Fruit fly (Drosophila melanogaster) whole organism, prepupa: Measurements from ENCODE around the gene CG9240.
A peak's percentile ranks its signal among the peaks of the same experiment; 100 is the strongest.

Experiments
- CG10631 ChIP-seq: fragments of 200-800 bp; sonication (Bioruptor generic); optimal IDR thresholded peaks from 2 replicates; lab custom pipeline; 2016; ENCODE audit warnings: missing biosample characterization, missing genetic modification characterization
- CG10669 ChIP-seq: fragments of 200-800 bp; sonication (Bioruptor generic); optimal IDR thresholded peaks from 3 replicates; lab custom pipeline; 2018; ENCODE audit warnings: missing biosample characterization, mild to moderate bottlenecking, missing genetic modification characterization, moderate library complexity
- CG11294 ChIP-seq: fragments of 200-800 bp; sonication (Bioruptor generic); IDR thresholded peaks from 2 replicates; pipeline ENCODE4 v1.3.6; 2022; ENCODE audit warnings: missing biosample characterization, missing genetic modification characterization
- CG11762 ChIP-seq: fragments of 200-800 bp; sonication (Bioruptor generic); optimal IDR thresholded peaks from 3 replicates; lab custom pipeline; 2016; ENCODE audit warnings: missing biosample characterization, missing genetic modification characterization; ENCODE audit not compliant: insufficient read depth
- CG11902 ChIP-seq: fragments of 200-800 bp; sonication (Bioruptor generic); optimal IDR thresholded peaks from 3 replicates; lab custom pipeline; 2016; ENCODE audit warnings: missing biosample characterization, missing genetic modification characterization
- CG15336 ChIP-seq: fragments of 200-800 bp; sonication (Bioruptor generic); IDR thresholded peaks from 2 replicates; pipeline ENCODE4 v1.3.6; 2022; ENCODE audit warnings: missing biosample characterization, missing genetic modification characterization
- CG1621 ChIP-seq: fragments of 200-800 bp; sonication (Bioruptor generic); optimal IDR thresholded peaks from 3 replicates; lab custom pipeline; 2018; ENCODE audit warnings: missing biosample characterization, mild to moderate bottlenecking, missing genetic modification characterization
- CG31627 ChIP-seq: fragments of 200-800 bp; sonication (Bioruptor generic); optimal IDR thresholded peaks from 3 replicates; lab custom pipeline; 2016; ENCODE audit warnings: missing biosample characterization, missing genetic modification characterization
- CG32006 ChIP-seq: fragments of 200-800 bp; sonication (Bioruptor generic); optimal IDR thresholded peaks from 3 replicates; lab custom pipeline; 2017; ENCODE audit warnings: missing biosample characterization, mild to moderate bottlenecking, missing genetic modification characterization
- CG34406 ChIP-seq: fragments of 200-800 bp; sonication (Bioruptor generic); optimal IDR thresholded peaks from 3 replicates; lab custom pipeline; 2016; ENCODE audit warnings: missing biosample characterization, missing genetic modification characterization
- CG6163 ChIP-seq: fragments of 200-800 bp; sonication (Bioruptor generic); IDR thresholded peaks from 3 replicates; pipeline ENCODE4 v1.3.6; 2022; ENCODE audit warnings: missing biosample characterization, missing genetic modification characterization
- CG6792 ChIP-seq: fragments of 200-800 bp; sonication (Bioruptor generic); optimal IDR thresholded peaks from 3 replicates; lab custom pipeline; 2016; ENCODE audit warnings: missing biosample characterization, missing genetic modification characterization
- CG6854 ChIP-seq: fragments of 200-800 bp; sonication (Bioruptor generic); optimal IDR thresholded peaks from 2 replicates; lab custom pipeline; 2017; ENCODE audit warnings: missing biosample characterization, mild to moderate bottlenecking, missing genetic modification characterization
- CG7368 ChIP-seq: fragments of 200-800 bp; sonication (Bioruptor generic); optimal IDR thresholded peaks from 3 replicates; lab custom pipeline; 2016; ENCODE audit warnings: missing biosample characterization, missing genetic modification characterization
- CG8632 ChIP-seq: fragments of 200-800 bp; sonication (Bioruptor generic); optimal IDR thresholded peaks from 3 replicates; lab custom pipeline; 2016; ENCODE audit warnings: missing biosample characterization, missing genetic modification characterization
- Eip75B ChIP-seq: fragments of 200-800 bp; sonication (Bioruptor generic); optimal IDR thresholded peaks from 3 replicates; lab custom pipeline; 2016; ENCODE audit warnings: missing biosample characterization, missing genetic modification characterization
- Eip78C ChIP-seq: fragments of 200-800 bp; sonication (Bioruptor generic); peaks from one replicate; lab custom pipeline; 2016; ENCODE audit warnings: missing biosample characterization, missing genetic modification characterization
- Ets21C ChIP-seq: fragments of 200-800 bp; sonication (Bioruptor generic); optimal IDR thresholded peaks from 3 replicates; lab custom pipeline; 2016; ENCODE audit warnings: missing biosample characterization, missing genetic modification characterization
- Ets96B ChIP-seq: fragments of 200-800 bp; optimal IDR thresholded peaks from 2 replicates; lab custom pipeline; 2019; ENCODE audit warnings: missing biosample characterization, mild to moderate bottlenecking, missing genetic modification characterization, moderate library complexity
- Gug ChIP-seq: fragments of 200-800 bp; sonication (Bioruptor generic); IDR thresholded peaks from 2 replicates; pipeline ENCODE4 v1.3.6; 2022; ENCODE audit warnings: missing biosample characterization, missing genetic modification characterization
- Hr38 ChIP-seq: sonication (Bioruptor generic); optimal IDR thresholded peaks from 2 replicates; lab custom pipeline; 2016; ENCODE audit warnings: missing biosample characterization, missing genetic modification characterization
- Hr39 ChIP-seq: fragments of 200-800 bp; sonication (Bioruptor generic); optimal IDR thresholded peaks from 2 replicates; lab custom pipeline; 2016; ENCODE audit warnings: missing biosample characterization, missing genetic modification characterization
- Hr4 ChIP-seq: fragments of 200-800 bp; sonication (Bioruptor generic); optimal IDR thresholded peaks from 3 replicates; lab custom pipeline; 2016; ENCODE audit warnings: missing biosample characterization, missing genetic modification characterization
- Lpt ChIP-seq: fragments of 200-800 bp; sonication (Bioruptor generic); optimal IDR thresholded peaks from 3 replicates; lab custom pipeline; 2016; ENCODE audit warnings: missing biosample characterization, missing genetic modification characterization
- Met ChIP-seq: fragments of 200-800 bp; sonication (Bioruptor generic); optimal IDR thresholded peaks from 3 replicates; lab custom pipeline; 2016; ENCODE audit warnings: missing biosample characterization, missing genetic modification characterization
- OdsH ChIP-seq: fragments of 200-800 bp; sonication (Bioruptor generic); optimal IDR thresholded peaks from 3 replicates; lab custom pipeline; 2016; ENCODE audit warnings: missing biosample characterization, missing genetic modification characterization
- Smox ChIP-seq: fragments of 200-800 bp; sonication (Bioruptor generic); optimal IDR thresholded peaks from 3 replicates; lab custom pipeline; 2016; ENCODE audit warnings: missing biosample characterization, missing genetic modification characterization
- Sox102F ChIP-seq: fragments of 200-800 bp; sonication (Bioruptor generic); optimal IDR thresholded peaks from 2 replicates; lab custom pipeline; 2016; ENCODE audit warnings: missing biosample characterization, mild to moderate bottlenecking, missing genetic modification characterization
- Sox14 ChIP-seq: fragments of 200-800 bp; sonication (Bioruptor generic); optimal IDR thresholded peaks from 3 replicates; lab custom pipeline; 2016; ENCODE audit warnings: missing biosample characterization, missing genetic modification characterization
- Sox15 ChIP-seq: fragments of 200-800 bp; sonication (Bioruptor generic); optimal IDR thresholded peaks from 3 replicates; lab custom pipeline; 2016; ENCODE audit warnings: missing biosample characterization, missing genetic modification characterization
- achi ChIP-seq: fragments of 200-800 bp; sonication (Bioruptor generic); optimal IDR thresholded peaks from 3 replicates; lab custom pipeline; 2016; ENCODE audit warnings: missing biosample characterization, missing genetic modification characterization
- acj6 ChIP-seq: fragments of 200-800 bp; sonication (Bioruptor generic); optimal IDR thresholded peaks from 3 replicates; lab custom pipeline; 2016; ENCODE audit warnings: missing biosample characterization, missing genetic modification characterization
- cyc ChIP-seq: fragments of 200-800 bp; sonication (Bioruptor generic); optimal IDR thresholded peaks from 3 replicates; lab custom pipeline; 2016; ENCODE audit warnings: missing biosample characterization, missing genetic modification characterization
- dac ChIP-seq: fragments of 200-800 bp; sonication (Bioruptor generic); optimal IDR thresholded peaks from 2 replicates; lab custom pipeline; 2017; ENCODE audit warnings: missing biosample characterization, mild to moderate bottlenecking, missing genetic modification characterization
- esn ChIP-seq: fragments of 200-800 bp; sonication (Bioruptor generic); optimal IDR thresholded peaks from 2 replicates; lab custom pipeline; 2016; ENCODE audit warnings: missing biosample characterization, mild to moderate bottlenecking, missing genetic modification characterization, moderate library complexity
- fd59A ChIP-seq: fragments of 200-800 bp; sonication (Bioruptor generic); optimal IDR thresholded peaks from 2 replicates; lab custom pipeline; 2017; ENCODE audit warnings: missing biosample characterization, mild to moderate bottlenecking, missing genetic modification characterization, missing genetic modification reagents
- fd85E ChIP-seq: fragments of 200-800 bp; sonication (Bioruptor generic); optimal IDR thresholded peaks from 3 replicates; lab custom pipeline; 2016; ENCODE audit warnings: missing biosample characterization, missing genetic modification characterization
- lz ChIP-seq: fragments of 200-800 bp; sonication (Bioruptor generic); optimal IDR thresholded peaks from 3 replicates; lab custom pipeline; 2016; ENCODE audit warnings: missing biosample characterization, missing genetic modification characterization
- net ChIP-seq: fragments of 200-800 bp; sonication (Bioruptor generic); optimal IDR thresholded peaks from 3 replicates; lab custom pipeline; 2016; ENCODE audit warnings: missing biosample characterization, missing genetic modification characterization
- pdm3 ChIP-seq: fragments of 200-800 bp; sonication (Bioruptor generic); optimal IDR thresholded peaks from 3 replicates; lab custom pipeline; 2016; ENCODE audit warnings: missing biosample characterization, missing genetic modification characterization
- salr ChIP-seq, 2 experiments: fragments of 200-800 bp; sonication (Bioruptor generic); optimal IDR thresholded peaks; 3 replicates each; lab custom pipeline; 2016 to 2018; ENCODE audit warnings: missing biosample characterization in 2 of 2, missing genetic modification characterization in 2 of 2, mild to moderate bottlenecking in 1 of 2
- spab ChIP-seq: fragments of 200-800 bp; sonication (Bioruptor generic); optimal IDR thresholded peaks from 2 replicates; lab custom pipeline; 2017; ENCODE audit warnings: missing biosample characterization, mild to moderate bottlenecking, missing genetic modification characterization, missing genetic modification reagents
- ss ChIP-seq, 2 experiments: fragments of 200-800 bp; sonication (Bioruptor generic); optimal IDR thresholded peaks; 2 replicates in 1 of 2; 3 replicates in 1 of 2; lab custom pipeline; 2017 to 2018; ENCODE audit warnings: mild to moderate bottlenecking in 2 of 2, missing biosample characterization in 2 of 2, missing genetic modification characterization in 2 of 2, moderate library complexity in 1 of 2
- svp ChIP-seq: fragments of 200-800 bp; sonication (Bioruptor generic); peaks from one replicate; lab custom pipeline; 2016; ENCODE audit warnings: missing biosample characterization, missing genetic modification characterization
- topi ChIP-seq: fragments of 200-800 bp; sonication (Bioruptor generic); optimal IDR thresholded peaks from 3 replicates; lab custom pipeline; 2016; ENCODE audit warnings: missing biosample characterization, missing genetic modification characterization
- vri ChIP-seq: fragments of 200-800 bp; sonication (Bioruptor generic); optimal IDR thresholded peaks from 3 replicates; lab custom pipeline; 2016; ENCODE audit warnings: missing biosample characterization, mild to moderate bottlenecking, missing genetic modification characterization

Gene CG9240

dm6 chrX:15738890-15739550, 38.0 kb upstream of the CG9240 start, which contains the start of the genes CG11679 and CG8206 (continued):
- peak; percentile 15 for TF ChIP-seq Sox15 (GFP tag; lab: Kevin White, UChicago)
- peak; percentile 22; the same call in 1 of the 2 replicates for TF ChIP-seq CG11294 (GFP tag; lab: Robert Waterston, UW)
- no peak for TF ChIP-seq salr (GFP tag; optimal IDR thresholded peaks at IDR 0.05; lab: Kevin White, UChicago)
- TF ChIP-seq lz = peak; percentile 50
- peak; percentile 36 for TF ChIP-seq Met (GFP tag; lab: Kevin White, UChicago)
- no peak for TF ChIP-seq fd85E (GFP tag; lab: Kevin White, UChicago)
- TF ChIP-seq CG6854 (GFP tag; lab: Kevin White, UChicago) = no peak
- no peak for TF ChIP-seq spab (GFP tag; lab: Kevin White, UChicago)
- TF ChIP-seq CG8632 (GFP tag; lab: Kevin White, UChicago) = no peak
- TF ChIP-seq Sox14 (GFP tag; lab: Kevin White, UChicago) = peak; percentile 57
- peak; percentile 55 for TF ChIP-seq topi (GFP tag; lab: Kevin White, UChicago)
- TF ChIP-seq cyc (GFP tag; lab: Kevin White, UChicago) = peak; percentile 51
- TF ChIP-seq Smox (GFP tag; lab: Kevin White, UChicago) = peak; percentile 16
- peak; percentile 39 for TF ChIP-seq CG32006 (GFP tag; lab: Kevin White, UChicago)
- TF ChIP-seq Hr39 = peak; percentile 46

- TF ChIP-seq Eip78C (peak; percentile 2), acj6 (GFP tag; lab: Kevin White, UChicago) (no peak)
These were observed 36.1 kb upstream of the CG9240 start, which contains the start of gene Arp6 for dm6 chrX:15737110-15737509. TSS of gene Arp6 (minus strand) at chrX:15737120.

dm6 chrX:15733995-15734394, 32.9 kb upstream of the CG9240 start, which contains the start of the genes CG12379 and MagR:
TSS of gene CG12379 (minus strand) at chrX:15733996.
TSS of gene MagR (plus strand) at chrX:15734270.
- TF ChIP-seq svp (GFP tag; lab: Kevin White, UChicago) (peak; percentile 84), CG15336 (GFP tag; lab: Robert Waterston, UW) (no peak), cyc (GFP tag; lab: Kevin White, UChicago) (peak; percentile 64), OdsH (GFP tag; lab: Kevin White, UChicago) (peak; percentile 37), CG34406 (GFP tag; lab: Kevin White, UChicago) (no peak), CG11294 (GFP tag; lab: Robert Waterston, UW) (no peak), CG7368 (GFP tag; lab: Kevin White, UChicago) (no peak), Hr39 (peak; percentile 66), CG11902 (GFP tag; lab: Kevin White, UChicago) (peak; percentile 27), acj6 (GFP tag; lab: Kevin White, UChicago) (no peak), topi (GFP tag; lab: Kevin White, UChicago) (peak; percentile 63), fd59A (GFP tag; lab: Kevin White, UChicago) (peak; percentile 33), CG1621 (tag; lab: Kevin White, UChicago) (no peak), net (GFP tag; lab: Kevin White, UChicago) (no peak), CG6163 (GFP tag; lab: Robert Waterston, UW) (no peak), Eip75B (GFP tag; lab: Kevin White, UChicago) (no peak), Ets96B (tag; lab: Kevin White, UChicago) (peak; percentile 41), dac (no peak), Hr4 (GFP tag; lab: Kevin White, UChicago) (peak; percentile 25), Hr38 (GFP tag; lab: Kevin White, UChicago) (no peak), achi (GFP tag; lab: Kevin White, UChicago) (peak; percentile 50), CG6854 (GFP tag; lab: Kevin White, UChicago) (no peak), ss (GFP tag; optimal IDR thresholded peaks at IDR 0.05; lab: Kevin White, UChicago) (no peak), vri (GFP tag; lab: Kevin White, UChicago) (no peak), Eip78C (peak; percentile 77), CG32006 (GFP tag; lab: Kevin White, UChicago) (peak; percentile 29), CG10631 (peak; percentile 32), Lpt (GFP tag; lab: Kevin White, UChicago) (no peak), esn (GFP tag; lab: Kevin White, UChicago) (peak; percentile 66), Gug (GFP tag; lab: Robert Waterston, UW) (peak; percentile 58), CG6792 (GFP tag; lab: Kevin White, UChicago) (no peak), pdm3 (GFP tag; lab: Kevin White, UChicago) (peak; percentile 57), Sox102F (GFP tag; lab: Kevin White, UChicago) (no peak), Ets21C (peak; percentile 45), CG31627 (GFP tag; lab: Kevin White, UChicago) (peak; percentile 69), Smox (GFP tag; lab: Kevin White, UChicago) (peak; percentile 36), CG10669 (GFP tag; lab: Kevin White, UChicago) (no peak), Met (GFP tag; lab: Kevin White, UChicago) (peak; percentile 64), spab (GFP tag; lab: Kevin White, UChicago) (no peak), CG11762 (GFP tag; lab: Kevin White, UChicago) (no peak)
